Worm (Caenorhabditis elegans): ENCODE results near the gene C09G9.8.

ce11 chrIV:8866092-8866491, 15.2 kb upstream of the C09G9.8 start:
- TF ChIP-seq elt-3 (tag; optimal IDR thresholded peaks at IDR 0.05): no peak
- no peak for TF ChIP-seq fkh-10 (GFP tag; optimal IDR thresholded peaks at IDR 0.05)
- peak; percentile 50 for TF ChIP-seq snpc-4 (tag; optimal IDR thresholded peaks at IDR 0.05)
- no peak for TF ChIP-seq tbx-2 (tag; optimal IDR thresholded peaks at IDR 0.05)
- TF ChIP-seq nhr-76 (tag; optimal IDR thresholded peaks at IDR 0.05): no peak
- peak; percentile 16 for TF ChIP-seq jun-1 (tag; optimal IDR thresholded peaks at IDR 0.05)
- TF ChIP-seq nhr-28 (tag; optimal IDR thresholded peaks at IDR 0.05): no peak
- TF ChIP-seq ama-1 (optimal IDR thresholded peaks at IDR 0.05): peak; percentile 57
- TF ChIP-seq pqm-1 (tag; optimal IDR thresholded peaks at IDR 0.05): peak; percentile 27
